Worm (Caenorhabditis elegans) whole organism, dauer: ENCODE results near the gene nhr-53.
"Not testable (repeated sequence)": the region's sequence is repeated elsewhere in the genome, so short reads cannot be mapped to it uniquely, and the experiment has no call there.

ENCODE experiments used
- unc-62 ChIP-seq: sonication (generic microtip); optimal IDR thresholded peaks from 2 replicates; lab custom pipeline; 2017; ENCODE audit warnings: missing biosample characterization, missing genetic modification reagents, missing genetic modification characterization

nhr-53 gene

ce11 chrV:15712385-15712784 is 10.2 kb upstream of the nhr-53 start:
- TF ChIP-seq unc-62 (GFP tag; lab: Kevin White, UChicago) = no peak

- no peak for TF ChIP-seq unc-62 (GFP tag; lab: Kevin White, UChicago)
Observed at ce11 chrV:15711898-15712297, 9.7 kb upstream of the nhr-53 start, which contains the start of gene str-101. Gene str-101, minus strand, starts transcription at chrV:15711998.

- TF ChIP-seq unc-62 (GFP tag; lab: Kevin White, UChicago) = no peak
Observed at ce11 chrV:15710401-15710800, 8.2 kb upstream of the nhr-53 start, which contains the start of gene Y6E2A.1. Gene Y6E2A.1, minus strand, starts transcription at chrV:15710501.

DNA sequence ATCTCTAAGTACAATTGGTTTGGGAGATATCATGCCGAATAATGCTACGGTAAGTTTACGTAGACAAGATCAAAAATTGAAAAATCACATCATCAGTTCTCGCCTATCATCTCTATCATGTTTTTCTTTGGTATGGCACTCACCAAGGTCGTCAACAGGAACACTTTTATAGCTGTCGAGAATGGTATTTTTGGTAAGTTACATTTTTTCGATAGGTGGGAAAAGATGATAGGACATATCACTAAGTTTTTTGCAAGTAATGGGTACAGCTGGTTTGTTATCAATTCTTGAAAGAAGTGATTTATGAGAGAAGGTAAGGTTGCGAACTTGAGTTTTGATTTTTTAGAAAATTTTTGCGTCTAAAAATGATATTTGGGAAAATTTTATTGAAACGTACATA is 5.8 kb upstream of the nhr-53 start:
- TF ChIP-seq unc-62 (GFP tag; lab: Kevin White, UChicago) = no peak

- TF ChIP-seq unc-62 (GFP tag; lab: Kevin White, UChicago) = no peak
Observed at ce11 chrV:15704745-15705144, 2.6 kb upstream of the nhr-53 start, which contains the start of gene twk-34. Gene twk-34, plus strand, starts transcription at chrV:15704960.

DNA sequence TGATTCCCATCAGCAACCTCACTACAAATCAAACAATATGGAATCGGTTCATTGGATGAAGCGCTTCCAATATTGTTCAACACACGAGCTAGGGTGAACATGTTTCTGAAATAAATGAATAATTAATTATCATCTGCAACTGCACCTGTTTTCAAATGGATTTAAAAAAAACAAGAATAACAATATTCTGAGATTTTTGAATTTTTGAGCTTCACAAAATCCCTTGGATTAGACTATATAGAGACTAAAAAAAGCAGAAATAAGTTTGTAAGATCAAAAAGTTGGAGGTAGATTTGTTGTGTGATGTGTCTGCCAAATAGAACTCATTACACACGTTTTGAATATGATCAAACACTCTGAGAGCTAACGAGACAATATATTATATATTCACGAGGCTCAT is 2.4 kb downstream of the nhr-53 start, which contains the start of gene nhr-199:
nhr-199 (minus strand) TSS at position 101 of the 400 bp plus-strand sequence.
- TF ChIP-seq unc-62 (GFP tag; lab: Kevin White, UChicago) = no peak

- no peak for TF ChIP-seq unc-62 (GFP tag; lab: Kevin White, UChicago)
Observed at ce11 chrV:15698099-15698498, 4.1 kb downstream of the nhr-53 start, which contains the start of gene srx-29. Gene srx-29, minus strand, starts transcription at chrV:15698199.

DNA sequence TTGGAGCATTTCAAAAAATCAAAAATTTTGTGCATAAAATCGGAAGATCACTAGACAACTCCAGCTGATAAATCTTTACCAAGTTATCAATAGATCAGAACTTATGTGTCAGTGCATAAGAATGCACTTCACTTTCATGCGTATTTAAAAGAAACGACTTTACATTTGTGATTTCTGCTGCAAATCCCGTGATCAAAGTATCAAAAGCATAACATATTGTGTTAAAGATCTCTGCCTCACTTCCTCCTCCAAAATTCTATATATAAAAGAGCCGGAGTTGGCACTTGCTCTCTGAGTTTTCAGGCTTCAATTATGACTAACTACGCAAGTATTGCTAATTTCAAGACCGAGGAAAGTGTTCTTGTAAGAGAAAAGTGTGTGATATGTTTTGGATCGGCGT is 8.5 kb downstream of the nhr-53 start, which contains the start of gene nhr-198:
nhr-198 (plus strand) TSS at position 313 of the 400 bp plus-strand sequence.
- TF ChIP-seq unc-62 (GFP tag; lab: Kevin White, UChicago) = no peak

- no peak for TF ChIP-seq unc-62 (GFP tag; lab: Kevin White, UChicago)
Observed at ce11 chrV:15689952-15690351, 12.2 kb downstream of the nhr-53 start, which contains the start of gene nhr-268. Gene nhr-268, plus strand, starts transcription at chrV:15690252.

DNA sequence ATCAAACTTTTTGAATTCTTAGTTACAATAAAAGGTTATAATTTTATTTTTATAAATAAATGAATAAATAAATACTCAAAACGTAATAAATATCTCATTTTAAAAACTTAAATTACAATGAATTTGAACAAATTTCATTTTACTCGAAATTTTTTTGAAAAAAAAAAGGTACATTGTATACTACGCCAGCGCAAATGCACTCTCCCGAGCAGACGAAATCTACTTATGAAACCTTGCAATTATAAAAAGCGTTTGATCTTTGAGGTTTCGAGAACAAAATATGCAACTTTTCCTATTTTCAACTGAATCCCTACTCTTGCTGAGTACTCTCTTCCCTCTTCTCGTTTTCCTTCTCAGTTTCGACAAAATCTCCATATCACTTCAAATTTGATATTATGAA is 14.5 kb downstream of the nhr-53 start, which contains the start of gene nhr-197:
nhr-197 (plus strand) TSS at position 301 of the 400 bp plus-strand sequence.
- TF ChIP-seq unc-62 (GFP tag; lab: Kevin White, UChicago) = no peak

ce11 chrV:15685599-15685998 is 16.6 kb downstream of the nhr-53 start, which contains the start of gene nhr-196:
Gene nhr-196, plus strand, starts transcription at chrV:15685716.
- no peak for TF ChIP-seq unc-62 (GFP tag; lab: Kevin White, UChicago)

DNA sequence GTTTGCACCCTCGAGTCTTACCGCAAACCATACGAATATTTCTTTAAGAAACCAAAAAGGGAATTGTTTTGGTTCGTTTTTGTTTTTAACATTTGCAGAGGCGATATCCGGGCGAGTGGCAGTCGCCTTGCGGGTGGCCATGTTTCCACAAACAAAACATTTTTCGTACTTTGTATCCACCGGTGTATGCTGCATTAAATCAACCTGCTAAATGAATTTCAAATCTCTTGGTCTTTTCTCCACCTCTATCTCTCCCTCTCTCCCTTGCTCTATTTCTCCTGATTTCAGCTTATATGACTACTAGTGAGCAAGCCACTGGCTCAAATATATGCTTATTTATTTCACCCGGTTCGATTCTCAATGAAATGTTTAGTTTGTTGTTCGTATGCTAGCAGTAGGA is 24.9 kb downstream of the nhr-53 start, which contains the start of gene nhr-52:
nhr-52 (plus strand) TSS at position 301 of the 400 bp plus-strand sequence.
- TF ChIP-seq unc-62 (GFP tag; lab: Kevin White, UChicago) = no peak

- no peak for TF ChIP-seq unc-62 (GFP tag; lab: Kevin White, UChicago)
Observed at ce11 chrV:15674899-15675298, 27.3 kb downstream of the nhr-53 start.

- no peak for TF ChIP-seq unc-62 (GFP tag; lab: Kevin White, UChicago)
Observed at ce11 chrV:15673707-15674106, 28.5 kb downstream of the nhr-53 start, which contains the start of gene nhr-51. Gene nhr-51, plus strand, starts transcription at chrV:15674007.

ce11 chrV:15670139-15670538 is 32.0 kb downstream of the nhr-53 start, which contains the start of gene K06B4.15:
Gene K06B4.15, plus strand, starts transcription at chrV:15670439.
- not testable (repeated sequence) for TF ChIP-seq unc-62 (GFP tag; lab: Kevin White, UChicago)

- no peak for TF ChIP-seq unc-62 (GFP tag; lab: Kevin White, UChicago)
Observed at ce11 chrV:15668870-15669269, 33.3 kb downstream of the nhr-53 start, which contains the start of gene K06B4.4. Gene K06B4.4, plus strand, starts transcription at chrV:15669170.

DNA sequence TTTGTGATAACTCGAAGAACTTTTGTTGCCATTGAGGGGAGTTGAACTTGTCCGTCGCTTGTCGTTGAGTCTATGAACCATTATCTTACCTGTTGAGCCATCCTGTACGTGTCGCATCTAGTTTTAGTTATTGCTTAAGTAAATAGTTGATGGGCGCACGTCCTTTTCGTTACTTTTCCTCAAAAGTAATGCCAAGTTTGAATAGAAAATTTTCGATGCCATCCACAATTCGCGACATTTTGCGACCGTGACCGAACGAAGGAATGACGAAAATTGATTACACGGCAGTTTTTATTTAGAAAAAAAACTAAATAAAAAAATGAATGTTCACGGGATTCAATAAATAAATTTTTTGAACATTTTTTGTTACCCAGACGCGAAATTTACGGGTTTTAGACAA is 34.0 kb downstream of the nhr-53 start, which contains the start of gene F53E4.1:
F53E4.1 (minus strand) TSS at position 101 of the 400 bp plus-strand sequence.
- not testable (repeated sequence) for TF ChIP-seq unc-62 (GFP tag; lab: Kevin White, UChicago)
